Fruit fly (Drosophila melanogaster): Measurements from ENCODE around the gene S.

The S gene

dm6 chr2L:1062473-1063363, 14.9 kb downstream of the S start:
- peak; percentile 35 for TF ChIP-seq CG8359 (GFP tag; optimal IDR thresholded peaks at IDR 0.05; ENCODE audit: borderline replicate concordance)
- TF ChIP-seq pros (GFP tag; optimal IDR thresholded peaks at IDR 0.05), result peak; percentile 86
- peak; percentile 58 for TF ChIP-seq Xrp1 (GFP tag; IDR thresholded peaks at IDR 0.05)
- TF ChIP-seq lab (GFP tag; optimal IDR thresholded peaks at IDR 0.05), result no peak
- TF ChIP-seq CG9727 (GFP tag; optimal IDR thresholded peaks at IDR 0.05), result peak; percentile 82
- peak; percentile 56 for TF ChIP-seq CoRest (tag; optimal IDR thresholded peaks at IDR 0.05)
- peak; percentile 50 for TF ChIP-seq NC2β (GFP tag; optimal IDR thresholded peaks at IDR 0.05)
- peak; percentile 39 for TF ChIP-seq fd102C (GFP tag; optimal IDR thresholded peaks at IDR 0.05)
- TF ChIP-seq CG6813 (GFP tag; optimal IDR thresholded peaks at IDR 0.05), result peak; percentile 58
- TF ChIP-seq Pdp1 (GFP tag; optimal IDR thresholded peaks at IDR 0.05), result peak in 1 of 2 experiments; percentile 29
- peak; percentile 31; the same call in 1 of the 2 replicates for TF ChIP-seq sob (GFP tag; IDR thresholded peaks at IDR 0.05)
- peak; percentile 37; the same call in 1 of the 3 replicates for TF ChIP-seq zfh1 (GFP tag; IDR thresholded peaks at IDR 0.05)
- TF ChIP-seq Dp (GFP tag; optimal IDR thresholded peaks at IDR 0.05), result no peak
- TF ChIP-seq tx (GFP tag; optimal IDR thresholded peaks at IDR 0.05), result no peak
- peak; percentile 69 for TF ChIP-seq CG7556 (GFP tag; optimal IDR thresholded peaks at IDR 0.05)
- 0 out of 3 replicates have a peak, but pooled peaks have one; percentile 12 for TF ChIP-seq dysf (GFP tag; IDR thresholded peaks at IDR 0.05)
- TF ChIP-seq CG2712 (tag; optimal IDR thresholded peaks at IDR 0.05), result peak; percentile 73
- TF ChIP-seq schlank (tag; optimal IDR thresholded peaks at IDR 0.05), result no peak
- TF ChIP-seq Xbp1 (GFP tag; optimal IDR thresholded peaks at IDR 0.05), result peak; percentile 26
- peak; percentile 4 for TF ChIP-seq MTF-1 (GFP tag; optimal IDR thresholded peaks at IDR 0.05; ENCODE audit: borderline replicate concordance)
- no peak for TF ChIP-seq Stat92E (GFP tag; optimal IDR thresholded peaks at IDR 0.05)
- peak; percentile 10; the same call in 1 of the 2 replicates for TF ChIP-seq CG17328 (GFP tag; IDR thresholded peaks at IDR 0.05)
- peak in 1 of 2 experiments; percentile 48 for TF ChIP-seq bsh (GFP tag; optimal IDR thresholded peaks at IDR 0.05)
- peak; percentile 57 for TF ChIP-seq CG15479 (GFP tag; optimal IDR thresholded peaks at IDR 0.05)
- TF ChIP-seq tio (GFP tag; optimal IDR thresholded peaks at IDR 0.05), result peak; percentile 45
- no peak for TF ChIP-seq CG9932 (GFP tag; IDR thresholded peaks at IDR 0.05)
- no peak for TF ChIP-seq TFAM (GFP tag; optimal IDR thresholded peaks at IDR 0.05)
- TF ChIP-seq CG10979 (tag; optimal IDR thresholded peaks at IDR 0.05), result peak; percentile 78
- peak; percentile 67 for TF ChIP-seq CG10267 (tag; optimal IDR thresholded peaks at IDR 0.05)
- TF ChIP-seq CrebB (tag; optimal IDR thresholded peaks at IDR 0.05), result no peak
- peak; percentile 20 for TF ChIP-seq gsb-n (tag; optimal IDR thresholded peaks at IDR 0.05)
- peak; percentile 81 for TF ChIP-seq CG15696 (tag; optimal IDR thresholded peaks at IDR 0.05)
- peak; percentile 12 for TF ChIP-seq Nf-YB (GFP tag; optimal IDR thresholded peaks at IDR 0.05)
- TF ChIP-seq CG34422 (GFP tag; IDR thresholded peaks at IDR 0.05), result no peak
- no peak for TF ChIP-seq Opbp (GFP tag; IDR thresholded peaks at IDR 0.05; ENCODE audit: partially characterized antibody)
- TF ChIP-seq ci (GFP tag; IDR thresholded peaks at IDR 0.05), result peak; percentile 67; the same call in 2 of the 3 replicates
- no peak for TF ChIP-seq CG7271 (tag; optimal IDR thresholded peaks at IDR 0.05)
- peak; percentile 70 for TF ChIP-seq Ets65A (GFP tag)
- peak; percentile 59 for TF ChIP-seq unpg (GFP tag; optimal IDR thresholded peaks at IDR 0.05)
- TF ChIP-seq Med (GFP tag), result peak; percentile 70
- peak; percentile 43 for TF ChIP-seq CG6254 (GFP tag; optimal IDR thresholded peaks at IDR 0.05)
- no peak for TF ChIP-seq Nf-YA (GFP tag; IDR thresholded peaks at IDR 0.05)
- peak; percentile 11 for TF ChIP-seq CG18476 (GFP tag; optimal IDR thresholded peaks at IDR 0.05)
- TF ChIP-seq ranshi (GFP tag; IDR thresholded peaks at IDR 0.05), result peak; percentile 31; the same call in 1 of the 2 replicates
- TF ChIP-seq Vsx1 (GFP tag; optimal IDR thresholded peaks at IDR 0.05), result peak; percentile 38
- TF ChIP-seq CG7357 (GFP tag; IDR thresholded peaks at IDR 0.05), result peak; percentile 8; the same call in 1 of the 3 replicates
